Fruit fly (Drosophila melanogaster) S2 (cell line): ENCODE data around the gene Gpb5.

ENCODE experiments used
- CG8478 ChIP-seq: fragments of >200 bp; optimal IDR thresholded peaks from 2 replicates; lab custom pipeline; 2018
- CTCF ChIP-seq, 2 experiments: fragments of >200 bp; optimal IDR thresholded peaks; 2 replicates each; lab custom pipeline; 2018

The Gpb5 gene

DNA sequence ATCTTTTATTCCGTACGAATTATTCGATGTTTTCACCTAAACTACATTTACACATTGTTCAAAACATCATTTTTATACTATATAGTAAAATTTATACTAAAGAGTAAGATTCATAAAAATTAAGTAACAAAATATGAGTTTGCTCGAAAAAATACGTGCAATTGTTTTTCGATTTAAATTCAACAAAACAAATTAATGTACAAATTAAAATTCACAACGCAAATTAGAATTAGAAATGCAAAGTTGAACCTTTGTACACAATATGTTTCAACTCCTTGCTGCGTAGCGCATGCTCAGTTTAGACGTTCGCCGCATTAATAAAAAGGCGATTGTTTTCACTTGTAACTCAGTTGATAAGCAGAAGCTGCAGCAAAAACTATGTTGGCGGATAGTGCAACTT lies at the start of gene Gpb5:
Gpb5 (plus strand) TSS at position 301 of the 400 bp plus-strand sequence.
- TF ChIP-seq CG8478 (lab: Kevin White, UChicago) (no peak), CTCF (optimal IDR thresholded peaks at IDR 0.05; lab: Kevin White, UChicago) (no peak)

DNA sequence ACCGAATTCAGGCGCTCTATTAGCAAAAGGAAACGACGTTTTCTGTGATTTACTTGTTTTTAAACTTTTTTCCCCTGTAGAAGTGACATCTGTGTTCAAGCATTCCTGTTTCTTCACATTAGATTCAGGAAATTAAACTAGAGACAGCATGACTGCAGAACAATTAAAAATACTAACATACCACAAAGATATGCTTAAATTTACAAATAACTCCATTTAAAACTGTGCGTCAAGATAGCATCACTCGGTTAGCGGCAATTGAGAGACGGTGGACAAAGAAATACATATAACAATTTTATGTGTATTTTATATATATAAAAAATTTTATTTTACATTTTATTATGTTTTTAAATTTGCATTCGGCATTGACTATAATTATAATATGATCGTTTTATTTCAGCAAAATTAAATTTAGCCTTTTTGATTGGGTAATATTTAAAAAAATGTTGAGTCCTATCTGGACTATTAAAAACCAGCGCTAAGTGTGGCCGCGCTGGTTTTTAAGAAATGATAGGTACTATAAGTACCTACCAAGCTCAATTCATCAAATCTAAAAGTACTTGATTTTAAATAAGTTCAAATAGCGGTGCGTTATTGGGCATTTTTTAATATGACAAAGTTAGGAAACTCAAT lies 2.1 kb downstream of the Gpb5 start, which contains the start of gene Tim23:
Tim23 (minus strand) TSS at position 144 of the 633 bp plus-strand sequence.
- no peak for TF ChIP-seq CTCF (optimal IDR thresholded peaks at IDR 0.05; lab: Kevin White, UChicago)

DNA sequence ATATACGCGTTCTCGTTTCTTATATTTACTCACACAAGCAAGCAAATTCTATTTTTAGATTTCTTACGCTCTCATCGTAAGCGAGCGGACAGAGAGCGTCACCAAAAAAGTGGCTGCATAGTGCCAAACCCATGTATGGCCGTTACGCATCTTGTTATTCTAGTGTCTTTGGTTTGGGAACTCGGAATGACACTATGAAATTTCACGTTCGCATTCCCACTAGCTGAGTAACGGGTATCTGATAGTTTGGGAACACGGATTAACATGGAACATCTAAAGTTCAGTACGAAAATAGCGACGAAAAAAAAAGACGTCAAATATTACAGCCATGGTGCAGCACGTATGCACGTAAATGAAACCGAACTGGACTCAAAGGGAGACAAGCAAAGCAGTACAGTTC lies 3.5 kb downstream of the Gpb5 start:
- TF ChIP-seq CTCF (optimal IDR thresholded peaks at IDR 0.05; lab: Kevin White, UChicago) (no peak), CG8478 (lab: Kevin White, UChicago) (no peak)

DNA sequence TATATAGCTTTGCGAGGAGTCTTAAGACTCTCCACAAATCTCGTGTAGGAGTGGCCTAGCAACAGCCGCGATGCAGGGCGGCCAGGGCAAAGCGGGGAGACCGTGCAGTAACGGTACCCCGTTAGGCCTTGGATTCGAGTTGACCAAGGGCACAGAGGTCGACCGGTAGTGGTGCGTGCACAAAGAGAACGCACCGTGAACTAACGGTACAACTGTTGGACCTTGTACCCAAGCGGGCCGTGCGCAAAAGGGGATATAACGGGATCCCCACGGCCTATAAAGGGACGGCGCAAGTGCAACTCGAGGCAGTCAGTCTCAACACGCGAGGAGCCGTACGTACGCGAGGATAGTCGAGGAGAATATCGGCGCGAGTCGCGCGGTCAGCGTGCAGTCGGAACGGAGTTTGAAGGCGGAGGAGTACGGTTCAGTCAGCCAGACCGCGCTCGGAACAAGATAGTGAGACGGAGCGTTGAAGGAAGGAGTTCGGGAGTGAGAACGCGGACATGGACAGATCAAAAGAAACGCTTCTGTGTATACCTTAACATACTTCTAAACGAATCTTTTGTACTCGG lies 20.8 kb downstream of the Gpb5 start:
- TF ChIP-seq CTCF (optimal IDR thresholded peaks at IDR 0.05; lab: Kevin White, UChicago) (no peak), CG8478 (lab: Kevin White, UChicago) (no peak)
